Fruit fly (Drosophila melanogaster): Measurements from ENCODE around the gene Rap1.

The Rap1 gene

dm6 chr3L:1818834-1819233, 43.2 kb downstream of the Rap1 start:
- TF ChIP-seq Dll (optimal IDR thresholded peaks at IDR 0.05) (no peak), pan (optimal IDR thresholded peaks at IDR 0.05) (no peak), psq (optimal IDR thresholded peaks at IDR 0.05) (no peak), EcR (GFP tag; optimal IDR thresholded peaks at IDR 0.05) (no peak), CG8478 (optimal IDR thresholded peaks at IDR 0.05) (no peak), usp (GFP tag; optimal IDR thresholded peaks at IDR 0.05) (no peak)

- TF ChIP-seq psq (optimal IDR thresholded peaks at IDR 0.05) (no peak), Dll (optimal IDR thresholded peaks at IDR 0.05) (no peak), CG8478 (optimal IDR thresholded peaks at IDR 0.05) (no peak), usp (GFP tag; optimal IDR thresholded peaks at IDR 0.05) (no peak), pan (optimal IDR thresholded peaks at IDR 0.05) (no peak), EcR (GFP tag; optimal IDR thresholded peaks at IDR 0.05) (no peak)
These were observed 44.6 kb downstream of the Rap1 start for dm6 chr3L:1817405-1817804.

- no peak for TF ChIP-seq usp (GFP tag; optimal IDR thresholded peaks at IDR 0.05)
- TF ChIP-seq EcR (GFP tag; optimal IDR thresholded peaks at IDR 0.05): no peak
- no peak for TF ChIP-seq CG8478 (optimal IDR thresholded peaks at IDR 0.05)
- no peak for TF ChIP-seq Dll (optimal IDR thresholded peaks at IDR 0.05)
- TF ChIP-seq psq (optimal IDR thresholded peaks at IDR 0.05): no peak
- no peak for TF ChIP-seq pan (optimal IDR thresholded peaks at IDR 0.05)
These were observed 45.4 kb downstream of the Rap1 start for dm6 chr3L:1816614-1817013.

dm6 chr3L:1810288-1810687, 51.8 kb downstream of the Rap1 start, which contains the start of gene GV1:
TSS of gene GV1 (plus strand) at chr3L:1810588.
- no peak for TF ChIP-seq Dll (optimal IDR thresholded peaks at IDR 0.05)
- no peak for TF ChIP-seq psq (optimal IDR thresholded peaks at IDR 0.05)
- no peak for TF ChIP-seq CG8478 (optimal IDR thresholded peaks at IDR 0.05)
- TF ChIP-seq EcR (GFP tag; optimal IDR thresholded peaks at IDR 0.05): no peak
- no peak for TF ChIP-seq pan (optimal IDR thresholded peaks at IDR 0.05)
- TF ChIP-seq usp (GFP tag; optimal IDR thresholded peaks at IDR 0.05): no peak

Measured in whole organism.